Fruit fly (Drosophila melanogaster): ENCODE measurements around the gene CG42779.

CG42779 gene

DNA sequence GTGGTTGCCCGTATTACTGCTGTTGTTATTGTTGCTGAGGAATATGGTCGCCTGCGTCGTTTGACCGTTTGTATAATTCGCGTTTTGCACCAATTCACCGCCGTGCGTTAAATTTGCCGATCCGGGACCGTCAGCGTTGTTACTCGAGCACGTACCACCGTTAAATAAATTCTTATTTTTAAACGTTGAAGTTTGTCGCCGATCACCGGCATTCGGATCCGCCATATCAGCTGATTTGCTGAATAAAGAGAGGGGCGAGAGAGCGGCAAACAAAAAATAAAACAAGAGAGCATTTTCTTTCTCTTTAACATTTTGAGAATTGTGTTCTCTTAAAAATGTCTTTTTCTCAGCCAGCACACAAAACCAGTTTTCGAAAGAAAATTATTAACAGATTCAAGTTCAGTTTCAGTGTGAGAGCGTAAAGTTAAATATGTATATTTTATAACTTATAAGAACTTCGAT is 2.4 kb upstream of the CG42779 start (continued):
- TF ChIP-seq CG8290 (GFP tag; optimal IDR thresholded peaks at IDR 0.05) = no peak
- TF ChIP-seq CG8290 (tag; optimal IDR thresholded peaks at IDR 0.05) = no peak
- TF ChIP-seq cg (GFP tag; optimal IDR thresholded peaks at IDR 0.05) = peak; percentile 43
- TF ChIP-seq sc (optimal IDR thresholded peaks at IDR 0.05) = no peak
- no peak for TF ChIP-seq sc (GFP tag; optimal IDR thresholded peaks at IDR 0.05)
- TF ChIP-seq Gug (GFP tag; IDR thresholded peaks at IDR 0.05) = no peak
- TF ChIP-seq Dfd (GFP tag; optimal IDR thresholded peaks at IDR 0.05) = no peak
- TF ChIP-seq fd64A (GFP tag; optimal IDR thresholded peaks at IDR 0.05) = no peak
- no peak for TF ChIP-seq CG7556 (GFP tag; optimal IDR thresholded peaks at IDR 0.05)
- TF ChIP-seq CG18619 (GFP tag; optimal IDR thresholded peaks at IDR 0.05) = no peak
- TF ChIP-seq CG10979 (tag; optimal IDR thresholded peaks at IDR 0.05) = no peak
- no peak for TF ChIP-seq pita (GFP tag; optimal IDR thresholded peaks at IDR 0.05)
- TF ChIP-seq CG3995 (GFP tag; optimal IDR thresholded peaks at IDR 0.05) = no peak
- no peak for TF ChIP-seq peb (GFP tag; IDR thresholded peaks at IDR 0.05)
- TF ChIP-seq dm (GFP tag; optimal IDR thresholded peaks at IDR 0.05) = no peak
- TF ChIP-seq mam (GFP tag; optimal IDR thresholded peaks at IDR 0.05) = no peak
- TF ChIP-seq CG34422 (GFP tag; IDR thresholded peaks at IDR 0.05) = peak; percentile 56; the same call in 1 of the 3 replicates
- no peak for TF ChIP-seq HLHmδ (GFP tag; optimal IDR thresholded peaks at IDR 0.05)
- TF ChIP-seq CG12071 (GFP tag; optimal IDR thresholded peaks at IDR 0.05) = no peak
- TF ChIP-seq CG18764 (GFP tag; optimal IDR thresholded peaks at IDR 0.05) = no peak
- TF ChIP-seq CG10959 (GFP tag; IDR thresholded peaks at IDR 0.05) = no peak
- no peak for TF ChIP-seq Nf-YA (GFP tag; IDR thresholded peaks at IDR 0.05)
- TF ChIP-seq Trl (optimal IDR thresholded peaks at IDR 0.05) = peak; percentile 90 to 91
- TF ChIP-seq Trl (GFP tag; optimal IDR thresholded peaks at IDR 0.05) = no peak
- no peak for TF ChIP-seq CG8478 (optimal IDR thresholded peaks at IDR 0.05)
- TF ChIP-seq NfI (GFP tag; optimal IDR thresholded peaks at IDR 0.05) = no peak
- TF ChIP-seq Rx (GFP tag; IDR thresholded peaks at IDR 0.05) = no peak
- no peak for TF ChIP-seq CG7928 (GFP tag; optimal IDR thresholded peaks at IDR 0.05)
- TF ChIP-seq sens (GFP tag) = peak; percentile 42
- no peak for TF ChIP-seq HLH3B (GFP tag; IDR thresholded peaks at IDR 0.05)
- peak; percentile 36 for TF ChIP-seq CG12659 (GFP tag; optimal IDR thresholded peaks at IDR 0.05)
- no peak for TF ChIP-seq pan (optimal IDR thresholded peaks at IDR 0.05)
- peak in 1 of 2 experiments; percentile 18 for TF ChIP-seq pan (GFP tag; optimal IDR thresholded peaks at IDR 0.05 in 1 of 2, IDR thresholded peaks at IDR 0.05 in 1 of 2)
- no peak for TF ChIP-seq NC2α (GFP tag; optimal IDR thresholded peaks at IDR 0.05)
- TF ChIP-seq Dad (GFP tag; optimal IDR thresholded peaks at IDR 0.05) = no peak
- TF ChIP-seq CG12769 (tag; optimal IDR thresholded peaks at IDR 0.05) = no peak
- no peak for TF ChIP-seq vfl (GFP tag; optimal IDR thresholded peaks at IDR 0.05)
- TF ChIP-seq E2f2 (GFP tag; IDR thresholded peaks at IDR 0.05) = no peak
- TF ChIP-seq zfh1 (GFP tag; IDR thresholded peaks at IDR 0.05) = no peak
- peak; percentile 23; the same call in 1 of the 2 replicates for TF ChIP-seq CG14441 (GFP tag; IDR thresholded peaks at IDR 0.05)
- no peak for TF ChIP-seq Sry-β (GFP tag; optimal IDR thresholded peaks at IDR 0.05)
- no peak for TF ChIP-seq HHEX (GFP tag; optimal IDR thresholded peaks at IDR 0.05)
- TF ChIP-seq CG9797 (GFP tag; optimal IDR thresholded peaks at IDR 0.05) = no peak
- TF ChIP-seq bcd (GFP tag; optimal IDR thresholded peaks at IDR 0.05) = no peak
- TF ChIP-seq CG3065 (GFP tag; optimal IDR thresholded peaks at IDR 0.05) = no peak
- no peak for TF ChIP-seq slou (GFP tag; optimal IDR thresholded peaks at IDR 0.05)
- no peak for TF ChIP-seq ind (GFP tag; optimal IDR thresholded peaks at IDR 0.05)
- TF ChIP-seq CG31365 (tag; optimal IDR thresholded peaks at IDR 0.05) = no peak
- TF ChIP-seq CG6854 (GFP tag; optimal IDR thresholded peaks at IDR 0.05) = peak; percentile 11
- no peak for TF ChIP-seq CG3407 (GFP tag; optimal IDR thresholded peaks at IDR 0.05)
- no peak for TF ChIP-seq salm (tag; optimal IDR thresholded peaks at IDR 0.05)
- no peak for TF ChIP-seq CG11696 (GFP tag; IDR thresholded peaks at IDR 0.05)
- no peak for TF ChIP-seq CG9727 (GFP tag; optimal IDR thresholded peaks at IDR 0.05)
- TF ChIP-seq CG14050 (GFP tag; IDR thresholded peaks at IDR 0.05) = no peak

Data from whole organism, embryonic.